Fruit fly (Drosophila melanogaster) whole organism, embryonic: ENCODE data around the gene f-cup.
A peak's percentile ranks its signal among the peaks of the same experiment; 100 is the strongest.

Experiments used
- B-H1 ChIP-seq: fragments of 200-800 bp; sonication (Bioruptor generic); IDR thresholded peaks from 3 replicates; pipeline ENCODE4 v1.3.6; 2022; ENCODE audit warnings: missing biosample characterization, missing genetic modification characterization
- Blimp-1 ChIP-seq: fragments of 200-800 bp; sonication (Bioruptor generic); optimal IDR thresholded peaks from 3 replicates; lab custom pipeline; 2018; ENCODE audit warnings: missing biosample characterization, missing genetic modification characterization, mild to moderate bottlenecking, moderate library complexity, missing genetic modification reagents
- CG10267 ChIP-seq: fragments of 200-800 bp; sonication (Bioruptor generic); optimal IDR thresholded peaks from 2 replicates; lab custom pipeline; 2018; ENCODE audit warnings: missing biosample characterization, mild to moderate bottlenecking, missing genetic modification characterization, moderate library complexity
- CG10274 ChIP-seq: fragments of 200-800 bp; sonication (Bioruptor generic); optimal IDR thresholded peaks from 3 replicates; lab custom pipeline; 2017; ENCODE audit warnings: missing biosample characterization, mild to moderate bottlenecking, missing genetic modification characterization
- CG12659 ChIP-seq: fragments of 200-800 bp; sonication (Bioruptor generic); optimal IDR thresholded peaks from 3 replicates; lab custom pipeline; 2017; ENCODE audit warnings: mild to moderate bottlenecking, missing biosample characterization, missing genetic modification reagents, missing genetic modification characterization
- CG12942 ChIP-seq: fragments of 200-800 bp; sonication (Bioruptor generic); optimal IDR thresholded peaks from 3 replicates; lab custom pipeline; 2016; ENCODE audit warnings: missing biosample characterization, missing genetic modification characterization
- CG16779 ChIP-seq: fragments of 200-800 bp; sonication (Bioruptor generic); IDR thresholded peaks from 2 replicates; pipeline ENCODE4 v1.3.6; 2022; ENCODE audit warnings: missing biosample characterization, missing genetic modification characterization
- CG17385 ChIP-seq: fragments of 200-800 bp; sonication (Bioruptor generic); optimal IDR thresholded peaks from 3 replicates; lab custom pipeline; 2018; ENCODE audit warnings: missing biosample characterization, mild to moderate bottlenecking, missing genetic modification characterization
- CG1792 ChIP-seq: fragments of 200-800 bp; sonication (Bioruptor generic); optimal IDR thresholded peaks from 2 replicates; lab custom pipeline; 2016; ENCODE audit warnings: missing biosample characterization, missing genetic modification characterization
- CG18764 ChIP-seq: fragments of 200-800 bp; sonication (Bioruptor generic); optimal IDR thresholded peaks from 3 replicates; lab custom pipeline; 2016; ENCODE audit warnings: missing biosample characterization, missing genetic modification characterization
- CG2116 ChIP-seq: fragments of 200-800 bp; sonication (Bioruptor generic); optimal IDR thresholded peaks from 3 replicates; lab custom pipeline; 2018; ENCODE audit warnings: missing biosample characterization, mild to moderate bottlenecking, missing genetic modification characterization
- CG31388 ChIP-seq: fragments of 200-800 bp; sonication (Bioruptor generic); optimal IDR thresholded peaks from 2 replicates; lab custom pipeline; 2016; ENCODE audit warnings: missing biosample characterization, missing genetic modification characterization
- CG33213 ChIP-seq: fragments of 200-800 bp; sonication (Bioruptor generic); optimal IDR thresholded peaks from 3 replicates; lab custom pipeline; 2016; ENCODE audit warnings: missing biosample characterization, missing genetic modification characterization
- CG3726 ChIP-seq: fragments of 200-800 bp; sonication (Bioruptor generic); IDR thresholded peaks from 3 replicates; pipeline ENCODE4, ENCODE4 v1.3.6; 2022; ENCODE audit warnings: missing biosample characterization, missing genetic modification characterization
- CG4328 ChIP-seq: fragments of 200-800 bp; sonication (Bioruptor generic); optimal IDR thresholded peaks from 3 replicates; lab custom pipeline; 2017; ENCODE audit warnings: missing biosample characterization, missing genetic modification reagents, missing genetic modification characterization
- CG6272 ChIP-seq: fragments of 200-800 bp; sonication (Bioruptor generic); IDR thresholded peaks from 2 replicates; pipeline ENCODE4 v1.3.6; 2022; ENCODE audit warnings: missing biosample characterization, missing genetic modification characterization
- CG6654 ChIP-seq: fragments of 200-800 bp; sonication (Bioruptor generic); optimal IDR thresholded peaks from 2 replicates; lab custom pipeline; 2017; ENCODE audit warnings: missing biosample characterization, mild to moderate bottlenecking, missing genetic modification characterization
- CG6683 ChIP-seq: fragments of 200-800 bp; sonication (Bioruptor generic); optimal IDR thresholded peaks from 2 replicates; lab custom pipeline; 2017; ENCODE audit warnings: missing biosample characterization, mild to moderate bottlenecking, missing genetic modification characterization, missing genetic modification reagents
- CG6689 ChIP-seq: fragments of 200-800 bp; sonication (Bioruptor generic); IDR thresholded peaks from 2 replicates; pipeline ENCODE4 v1.3.6; 2022; ENCODE audit warnings: missing biosample characterization, missing genetic modification characterization
- CG7271 ChIP-seq: fragments of 200-800 bp; sonication (Bioruptor generic); optimal IDR thresholded peaks from 2 replicates; lab custom pipeline; 2018; ENCODE audit warnings: missing biosample characterization, mild to moderate bottlenecking, missing genetic modification characterization, moderate library complexity
- CG7928 ChIP-seq: fragments of 200-800 bp; sonication (Bioruptor generic); optimal IDR thresholded peaks from 2 replicates; lab custom pipeline; 2017; ENCODE audit warnings: missing biosample characterization, mild to moderate bottlenecking, missing genetic modification characterization
- CG9727 ChIP-seq: fragments of 200-800 bp; sonication (Bioruptor generic); optimal IDR thresholded peaks from 3 replicates; lab custom pipeline; 2017; ENCODE audit warnings: missing biosample characterization, mild to moderate bottlenecking, missing genetic modification characterization
- E2f2 ChIP-seq: fragments of 200-800 bp; sonication (Bioruptor generic); IDR thresholded peaks from 2 replicates; pipeline ENCODE4 v1.3.6; 2022; ENCODE audit warnings: missing biosample characterization, missing genetic modification characterization
- HHEX ChIP-seq: fragments of 200-800 bp; sonication (Bioruptor generic); optimal IDR thresholded peaks from 3 replicates; lab custom pipeline; 2017; ENCODE audit warnings: missing biosample characterization, mild to moderate bottlenecking, missing genetic modification characterization, missing genetic modification reagents
- Hand ChIP-seq: fragments of 200-800 bp; sonication (Bioruptor generic); optimal IDR thresholded peaks from 2 replicates; lab custom pipeline; 2017; ENCODE audit warnings: mild to moderate bottlenecking, missing biosample characterization, missing genetic modification reagents, missing genetic modification characterization
- Meics ChIP-seq: fragments of 200-800 bp; sonication (Bioruptor generic); optimal IDR thresholded peaks from 2 replicates; lab custom pipeline; 2017; ENCODE audit warnings: missing biosample characterization, mild to moderate bottlenecking, missing genetic modification characterization
- NC2β ChIP-seq: fragments of 200-800 bp; sonication (Bioruptor generic); optimal IDR thresholded peaks from 2 replicates; lab custom pipeline; 2016; ENCODE audit warnings: missing biosample characterization, missing genetic modification characterization
- Oli ChIP-seq: fragments of 200-800 bp; sonication (Bioruptor generic); optimal IDR thresholded peaks from 2 replicates; lab custom pipeline; 2018; ENCODE audit warnings: missing biosample characterization, mild to moderate bottlenecking, missing genetic modification characterization, moderate library complexity
- Pdp1 ChIP-seq, 2 experiments: fragments of 200-800 bp; sonication (Bioruptor generic); optimal IDR thresholded peaks; 3 replicates each; lab custom pipeline; 2016; ENCODE audit warnings: missing biosample characterization in 2 of 2, missing genetic modification characterization in 2 of 2, mild to moderate bottlenecking in 1 of 2, moderate library complexity in 1 of 2
- al ChIP-seq: fragments of 200-800 bp; sonication (Bioruptor generic); IDR thresholded peaks from 2 replicates; pipeline ENCODE4 v1.3.6; 2022; ENCODE audit warnings: missing biosample characterization, missing genetic modification characterization
- ase ChIP-seq: fragments of 200-800 bp; sonication (Bioruptor generic); IDR thresholded peaks from 3 replicates; pipeline ENCODE4 v1.3.6; 2022; ENCODE audit warnings: missing biosample characterization, missing genetic modification characterization
- bsh ChIP-seq, 2 experiments: fragments of 200-800 bp; sonication (Bioruptor generic); optimal IDR thresholded peaks; 2 replicates each; lab custom pipeline; 2017 to 2018; ENCODE audit warnings: mild to moderate bottlenecking in 2 of 2, missing biosample characterization in 2 of 2, missing genetic modification characterization in 2 of 2, moderate library complexity in 1 of 2
- chif ChIP-seq, 2 experiments: fragments of 200-800 bp; sonication (Bioruptor generic); optimal IDR thresholded peaks; 3 replicates each; lab custom pipeline; 2016; ENCODE audit warnings: missing biosample characterization in 2 of 2, missing genetic modification characterization in 2 of 2
- chinmo ChIP-seq: fragments of 200-800 bp; sonication (Bioruptor generic); IDR thresholded peaks from 4 replicates; pipeline ENCODE4 v1.3.6; 2022; ENCODE audit warnings: missing biosample characterization, missing genetic modification characterization; ENCODE audit not compliant: partially characterized antibody
- danr ChIP-seq: fragments of 200-800 bp; sonication (Bioruptor generic); IDR thresholded peaks from 2 replicates; pipeline ENCODE4 v1.3.6; 2022; ENCODE audit warnings: missing biosample characterization, missing genetic modification characterization
- emc ChIP-seq: fragments of 200-800 bp; sonication (Bioruptor generic); optimal IDR thresholded peaks from 2 replicates; lab custom pipeline; 2016; ENCODE audit warnings: missing biosample characterization, missing genetic modification characterization
- ewg ChIP-seq: fragments of 200-800 bp; sonication (Bioruptor generic); optimal IDR thresholded peaks from 3 replicates; lab custom pipeline; 2017; ENCODE audit warnings: mild to moderate bottlenecking, missing biosample characterization, missing genetic modification reagents, missing genetic modification characterization
- fd102C ChIP-seq: fragments of 200-800 bp; sonication (Bioruptor generic); optimal IDR thresholded peaks from 2 replicates; lab custom pipeline; 2018; ENCODE audit warnings: missing biosample characterization, mild to moderate bottlenecking, missing genetic modification characterization, moderate library complexity
- fd3F ChIP-seq: fragments of 200-800 bp; sonication (Bioruptor generic); optimal IDR thresholded peaks from 2 replicates; lab custom pipeline; 2018; ENCODE audit warnings: missing biosample characterization, mild to moderate bottlenecking, missing genetic modification characterization, moderate library complexity
- ftz-f1 ChIP-seq: fragments of 200-800 bp; sonication (Bioruptor generic); optimal IDR thresholded peaks from 2 replicates; lab custom pipeline; 2016; ENCODE audit warnings: missing biosample characterization, missing genetic modification characterization
- gt ChIP-seq: fragments of 200-800 bp; sonication (Bioruptor generic); IDR thresholded peaks from 2 replicates; pipeline ENCODE4 v1.3.6; 2022; ENCODE audit warnings: missing biosample characterization, missing genetic modification characterization
- nerfin-1 ChIP-seq: fragments of 200-800 bp; sonication (Bioruptor generic); optimal IDR thresholded peaks from 3 replicates; lab custom pipeline; 2019; ENCODE audit warnings: missing biosample characterization, mild to moderate bottlenecking, missing genetic modification characterization, moderate library complexity
- pnt ChIP-seq: fragments of 200-800 bp; sonication (Bioruptor generic); optimal IDR thresholded peaks from 3 replicates; lab custom pipeline; 2016; ENCODE audit warnings: missing biosample characterization, missing genetic modification characterization
- psq ChIP-seq: fragments of 200-800 bp; sonication (Bioruptor generic); optimal IDR thresholded peaks from 2 replicates; lab custom pipeline; 2017; ENCODE audit warnings: missing biosample characterization, missing genetic modification characterization
- ranshi ChIP-seq: fragments of 200-800 bp; sonication (Bioruptor generic); IDR thresholded peaks from 2 replicates; pipeline ENCODE4 v1.3.6; 2022; ENCODE audit warnings: missing biosample characterization, missing genetic modification characterization
- repo ChIP-seq: fragments of 200-800 bp; sonication (Bioruptor generic); optimal IDR thresholded peaks from 2 replicates; lab custom pipeline; 2016; ENCODE audit warnings: missing biosample characterization, missing genetic modification characterization
- ro ChIP-seq: fragments of 200-800 bp; sonication (Bioruptor generic); IDR thresholded peaks from 2 replicates; pipeline ENCODE4 v1.3.6; 2022; ENCODE audit warnings: missing biosample characterization, missing genetic modification characterization
- row ChIP-seq: fragments of 200-800 bp; sonication (Bioruptor generic); IDR thresholded peaks from 3 replicates; pipeline ENCODE4 v1.3.6; 2022; ENCODE audit warnings: missing biosample characterization, missing genetic modification characterization
- wor ChIP-seq: fragments of 200-800 bp; sonication (Bioruptor generic); IDR thresholded peaks from 2 replicates; pipeline ENCODE4 v1.3.6; 2022; ENCODE audit warnings: missing biosample characterization, missing genetic modification characterization

The f-cup gene

DNA sequence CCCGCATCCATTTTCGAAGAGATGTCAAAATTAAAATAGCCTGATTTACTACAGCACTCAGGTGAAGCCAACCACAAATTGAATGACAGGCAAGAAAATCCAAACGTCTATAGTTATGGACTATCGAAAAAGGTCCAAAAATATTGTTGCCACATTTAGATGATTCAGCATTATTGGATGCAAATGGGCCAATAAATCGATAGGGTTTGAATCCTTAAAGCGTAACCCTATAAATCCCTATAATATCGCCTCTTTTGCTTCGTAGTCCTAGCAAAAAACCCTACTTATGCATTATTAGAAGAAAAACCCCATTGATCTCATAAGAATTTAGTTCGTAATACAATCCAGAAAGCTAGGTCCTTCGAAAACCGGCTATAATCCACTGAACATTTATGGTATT is 44.3 kb downstream of the f-cup start, which contains the start of gene Rbp4:
TSS of gene Rbp4 (minus strand) at position 101 of the 400 bp plus-strand sequence.
- no peak for TF ChIP-seq fd3F
- no peak for TF ChIP-seq CG12659
- no peak for TF ChIP-seq danr (GFP tag; lab: Robert Waterston, UW)
- TF ChIP-seq CG1792, result no peak
- TF ChIP-seq gt, result no peak
- TF ChIP-seq Blimp-1 (GFP tag; lab: Kevin White, UChicago), result no peak
- no peak for TF ChIP-seq CG7928 (GFP tag; lab: Kevin White, UChicago)
- no peak for TF ChIP-seq row (GFP tag; lab: Robert Waterston, UW)
- TF ChIP-seq CG4328 (GFP tag; lab: Kevin White, UChicago), result no peak
- TF ChIP-seq CG31388 (GFP tag; lab: Kevin White, UChicago), result no peak
- no peak for TF ChIP-seq CG18764 (GFP tag; lab: Kevin White, UChicago)
- no peak for TF ChIP-seq ranshi (GFP tag; lab: Robert Waterston, UW)
- TF ChIP-seq NC2β (GFP tag; lab: Kevin White, UChicago), result no peak
- TF ChIP-seq CG3726 (GFP tag; lab: Robert Waterston, UW), result no peak

DNA sequence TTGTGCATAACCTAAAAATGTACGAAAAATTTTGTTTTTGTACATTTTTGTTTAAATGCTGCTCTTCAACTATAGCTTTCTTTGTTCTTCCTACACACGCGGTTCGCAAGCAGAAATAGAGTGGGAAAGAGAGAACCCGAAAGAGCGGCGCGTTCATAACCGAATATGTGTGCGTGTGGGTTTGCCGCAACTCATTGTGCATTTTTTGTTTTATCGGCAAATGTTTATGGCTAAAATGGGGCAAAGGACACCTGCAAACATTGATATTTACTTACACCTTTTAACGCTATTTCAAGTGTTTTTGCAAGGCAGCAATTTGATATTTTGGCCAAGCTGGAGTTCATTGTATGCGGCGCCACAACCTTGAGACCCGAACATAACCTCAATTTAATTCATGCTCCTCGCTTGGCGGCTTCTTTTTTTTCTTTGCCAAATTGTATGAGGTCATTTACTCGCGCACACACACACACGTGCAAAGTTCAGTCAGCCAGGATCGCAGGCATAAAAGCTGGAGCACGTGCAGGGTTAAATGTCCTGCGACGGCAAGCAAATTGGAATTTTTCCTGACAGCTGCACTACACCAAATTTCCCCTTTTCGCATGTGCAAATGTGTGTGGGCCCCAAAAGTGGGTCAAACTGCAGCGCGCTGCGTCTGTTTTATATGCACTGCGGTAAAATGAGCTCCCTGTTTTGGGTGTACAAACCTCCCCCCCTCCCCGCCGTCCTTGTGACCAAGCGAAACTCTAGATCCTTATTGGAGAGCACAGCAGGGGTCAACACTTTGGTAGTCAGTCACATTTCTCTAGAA is 52.7 kb downstream of the f-cup start:
- TF ChIP-seq psq (GFP tag; lab: Kevin White, UChicago) (peak; percentile 77), bsh (GFP tag; optimal IDR thresholded peaks at IDR 0.05; lab: Kevin White, UChicago) (no peak), pnt (GFP tag; lab: Kevin White, UChicago) (no peak), ftz-f1 (GFP tag; lab: Kevin White, UChicago) (peak; percentile 90), CG33213 (GFP tag; lab: Kevin White, UChicago) (no peak), Meics (GFP tag; lab: Kevin White, UChicago) (no peak), al (GFP tag; lab: Robert Waterston, UW) (no peak), Oli (tag; lab: Kevin White, UChicago) (no peak), CG7271 (tag; lab: Kevin White, UChicago) (no peak), CG10274 (GFP tag; lab: Kevin White, UChicago) (no peak), CG17385 (no peak), ro (no peak), CG9727 (GFP tag; lab: Kevin White, UChicago) (no peak), emc (GFP tag; lab: Kevin White, UChicago) (no peak), CG6654 (GFP tag; lab: Kevin White, UChicago) (no peak), B-H1 (GFP tag; lab: Robert Waterston, UW) (no peak; the same call in 2 of the 3 replicates), repo (no peak), Hand (no peak), nerfin-1 (no peak), ase (GFP tag; lab: Robert Waterston, UW) (no peak), ewg (GFP tag; lab: Kevin White, UChicago) (no peak), HHEX (GFP tag; lab: Kevin White, UChicago) (no peak), CG2116 (no peak), CG12942 (GFP tag; lab: Kevin White, UChicago) (no peak), chif (GFP tag; optimal IDR thresholded peaks at IDR 0.05; lab: Kevin White, UChicago) (no peak), CG6683 (no peak), CG10267 (no peak), E2f2 (GFP tag; lab: Robert Waterston, UW) (0 out of 2 replicates have a peak, but pooled peaks have one; percentile 7), CG6272 (GFP tag; lab: Robert Waterston, UW) (no peak), Pdp1 (GFP tag; optimal IDR thresholded peaks at IDR 0.05; lab: Kevin White, UChicago) (peak in 1 of 2 experiments; percentile 67), fd102C (GFP tag; lab: Kevin White, UChicago) (no peak), chinmo (peak; percentile 73; the same call in 1 of the 4 replicates), CG6689 (GFP tag; lab: Robert Waterston, UW) (no peak), CG16779 (GFP tag; lab: Robert Waterston, UW) (no peak), wor (GFP tag; lab: Robert Waterston, UW) (no peak)
